Worm (Caenorhabditis elegans) whole organism, mixed stage, embryonic: ENCODE results near the gene asp-17.

ENCODE experiments used
- blmp-1 ChIP-seq: fragments of 150-350 bp; optimal IDR thresholded peaks from 2 replicates; lab custom pipeline; 2014; ENCODE audit warnings: missing biosample characterization, missing genetic modification characterization
- elt-3 ChIP-seq: fragments of 150-350 bp; optimal IDR thresholded peaks from 2 replicates; lab custom pipeline; 2014; ENCODE audit warnings: missing biosample characterization, missing genetic modification characterization
- nhr-237 ChIP-seq: fragments of 150-350 bp; optimal IDR thresholded peaks from 2 replicates; lab custom pipeline; 2014; ENCODE audit warnings: missing biosample characterization, missing genetic modification characterization
- nhr-76 ChIP-seq: sonication (generic microtip); optimal IDR thresholded peaks from 2 replicates; lab custom pipeline; 2017; ENCODE audit warnings: missing biosample characterization, missing genetic modification characterization
- pha-4 ChIP-seq: fragments of 150-350 bp; optimal IDR thresholded peaks from 2 replicates; lab custom pipeline; 2018; ENCODE audit warnings: missing biosample characterization, missing genetic modification reagents, missing genetic modification characterization
- snpc-4 ChIP-seq: fragments of 150-350 bp; optimal IDR thresholded peaks from 2 replicates; lab custom pipeline; 2014; ENCODE audit warnings: missing biosample characterization, missing genetic modification characterization
- sptf-1 ChIP-seq: sonication (generic microtip); optimal IDR thresholded peaks from 2 replicates; lab custom pipeline; 2017; ENCODE audit warnings: mild to moderate bottlenecking, missing genetic modification characterization, moderate library complexity, missing compliant biosample characterization
- unc-120 ChIP-seq: sonication (generic microtip); optimal IDR thresholded peaks from 2 replicates; lab custom pipeline; 2017; ENCODE audit warnings: missing genetic modification characterization, missing compliant biosample characterization; ENCODE audit not compliant: poor library complexity, severe bottlenecking
- unc-39 ChIP-seq: fragments of 150-350 bp; optimal IDR thresholded peaks from 2 replicates; lab custom pipeline; 2014; ENCODE audit warnings: missing biosample characterization, missing genetic modification characterization
- unc-62 ChIP-seq: fragments of 150-350 bp; optimal IDR thresholded peaks from 2 replicates; lab custom pipeline; 2014; ENCODE audit warnings: missing biosample characterization, missing genetic modification reagents, missing genetic modification characterization

DNA sequence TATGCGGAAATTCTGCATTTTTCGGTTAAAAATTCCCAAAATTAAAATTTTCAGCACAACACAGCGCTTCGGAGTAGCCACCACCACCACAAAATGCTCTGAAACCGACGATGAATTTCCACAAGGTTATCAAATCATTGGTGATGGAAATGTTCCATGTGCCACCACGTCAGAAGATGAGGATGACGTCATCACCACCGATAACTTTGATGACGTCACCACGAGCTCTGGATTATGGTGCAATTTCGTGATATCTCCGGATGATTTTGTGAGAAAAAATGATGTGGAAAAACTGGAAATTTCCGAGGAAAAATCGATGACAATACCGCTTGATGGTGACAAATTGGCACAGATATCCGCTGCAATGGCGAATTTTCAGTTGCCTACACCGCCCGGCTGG lies 44.1 kb downstream of the asp-17 start:
- TF ChIP-seq nhr-76 (no peak), unc-39 (tag; lab: Kevin White, UChicago) (no peak), elt-3 (tag; lab: Kevin White, UChicago) (no peak), unc-62 (no peak), unc-120 (tag; lab: Kevin White, UChicago) (no peak), snpc-4 (tag; lab: Kevin White, UChicago) (no peak), pha-4 (no peak), sptf-1 (tag; lab: Kevin White, UChicago) (no peak), blmp-1 (no peak), nhr-237 (no peak)
